Worm (Caenorhabditis elegans): Measurements from ENCODE around the gene cht-2.

Gene cht-2

ce11 chrII:8569038-8569977, 48.6 kb downstream of the cht-2 start, which contains the start of the genes col-38 and rpl-5 (continued):
- TF ChIP-seq skn-1 (tag; optimal IDR thresholded peaks at IDR 0.05) (peak; percentile 94), elt-2 (tag; optimal IDR thresholded peaks at IDR 0.05) (peak; percentile 66), nhr-84 (tag; optimal IDR thresholded peaks at IDR 0.05) (no peak), C34B4.2 (tag; optimal IDR thresholded peaks at IDR 0.05) (no peak), nhr-85 (tag) (peak; percentile 91), lir-3 (tag; optimal IDR thresholded peaks at IDR 0.05; ENCODE audit: poor library complexity) (peak; percentile 73), sptf-1 (tag; optimal IDR thresholded peaks at IDR 0.05) (no peak), lin-15B (tag; optimal IDR thresholded peaks at IDR 0.05) (peak; percentile 94), ama-1 (optimal IDR thresholded peaks at IDR 0.05) (no peak), snu-23 (GFP tag; optimal IDR thresholded peaks at IDR 0.05) (peak; percentile 95), grh-1 (GFP tag; IDR thresholded peaks at IDR 0.05) (peak; percentile 75), ceh-88 (GFP tag; IDR thresholded peaks at IDR 0.05) (peak; percentile 79), nhr-76 (tag; optimal IDR thresholded peaks at IDR 0.05) (no peak), mab-9 (GFP tag; IDR thresholded peaks at IDR 0.05) (peak; percentile 52; the same call in 1 of the 2 replicates), rnt-1 (tag; optimal IDR thresholded peaks at IDR 0.05) (peak; percentile 92), hlh-17 (GFP tag; optimal IDR thresholded peaks at IDR 0.05; ENCODE audit: borderline replicate concordance) (no peak), fkh-8 (tag; optimal IDR thresholded peaks at IDR 0.05) (peak; percentile 93), nhr-11 (tag; optimal IDR thresholded peaks at IDR 0.05) (peak; percentile 54), efl-1 (optimal IDR thresholded peaks at IDR 0.05) (peak; percentile 82 to 98), efl-1 (GFP tag; optimal IDR thresholded peaks at IDR 0.05 in 1 of 2) (peak; percentile 97 to 100), unc-62 (GFP tag; optimal IDR thresholded peaks at IDR 0.05) (no peak), nhr-237 (tag; optimal IDR thresholded peaks at IDR 0.05) (peak; percentile 78), alr-1 (tag; optimal IDR thresholded peaks at IDR 0.05; ENCODE audit: borderline replicate concordance) (no peak), lin-13 (GFP tag; optimal IDR thresholded peaks at IDR 0.05) (peak; percentile 87), unc-98 (GFP tag; IDR thresholded peaks at IDR 0.05) (no peak), mdl-1 (tag; optimal IDR thresholded peaks at IDR 0.05) (peak in 1 of 2 experiments; percentile 85), jun-1 (tag; optimal IDR thresholded peaks at IDR 0.05) (peak; percentile 81), Y116A8C.19 (tag; optimal IDR thresholded peaks at IDR 0.05; ENCODE audit: borderline replicate concordance) (no peak), lin-39 (tag; optimal IDR thresholded peaks at IDR 0.05) (peak; percentile 47), dpl-1 (GFP tag; optimal IDR thresholded peaks at IDR 0.05) (peak; percentile 97 to 99 (median 97)), snpc-4 (tag; optimal IDR thresholded peaks at IDR 0.05) (peak; percentile 86), egl-27 (tag; optimal IDR thresholded peaks at IDR 0.05) (no peak), lin-14 (GFP tag; optimal IDR thresholded peaks at IDR 0.05) (peak; percentile 93), tbx-2 (tag; optimal IDR thresholded peaks at IDR 0.05) (peak; percentile 91), ceh-82 (tag; optimal IDR thresholded peaks at IDR 0.05) (peak; percentile 73 to 96 (median 77)), lsy-2 (tag; optimal IDR thresholded peaks at IDR 0.05) (peak; percentile 97 to 99), unc-30 (tag; optimal IDR thresholded peaks at IDR 0.05) (no peak), blmp-1 (tag; optimal IDR thresholded peaks at IDR 0.05) (peak; percentile 86)

- TF ChIP-seq nhr-20 (tag; optimal IDR thresholded peaks at IDR 0.05), result no peak
- no peak for TF ChIP-seq efl-1 (optimal IDR thresholded peaks at IDR 0.05)
- TF ChIP-seq efl-1 (GFP tag; optimal IDR thresholded peaks at IDR 0.05 in 1 of 2), result peak in 1 of 2 experiments; percentile 77
- no peak for TF ChIP-seq C34B4.2 (tag; optimal IDR thresholded peaks at IDR 0.05)
- TF ChIP-seq lsy-2 (tag; optimal IDR thresholded peaks at IDR 0.05), result peak in 1 of 2 experiments; percentile 53
- no peak for TF ChIP-seq C04F5.9 (tag; optimal IDR thresholded peaks at IDR 0.05)
Measured at ce11 chrII:8570977-8571376, 50.3 kb downstream of the cht-2 start, which contains the start of gene bcs-1. bcs-1 (plus strand) TSS chrII:8571085.
